Fruit fly (Drosophila melanogaster) whole organism, prepupa: ENCODE data around the gene Bicra.

ENCODE experiments used
- Blimp-1 ChIP-seq: fragments of 200-800 bp; sonication (Bioruptor generic); optimal IDR thresholded peaks from 3 replicates; lab custom pipeline; 2017; ENCODE audit warnings: missing biosample characterization, missing genetic modification characterization, mild to moderate bottlenecking, moderate library complexity, missing genetic modification reagents
- CG10631 ChIP-seq: fragments of 200-800 bp; sonication (Bioruptor generic); optimal IDR thresholded peaks from 2 replicates; lab custom pipeline; 2016; ENCODE audit warnings: missing biosample characterization, missing genetic modification characterization
- CG10669 ChIP-seq: fragments of 200-800 bp; sonication (Bioruptor generic); optimal IDR thresholded peaks from 3 replicates; lab custom pipeline; 2018; ENCODE audit warnings: missing biosample characterization, mild to moderate bottlenecking, missing genetic modification characterization, moderate library complexity
- CG11762 ChIP-seq: fragments of 200-800 bp; sonication (Bioruptor generic); optimal IDR thresholded peaks from 3 replicates; lab custom pipeline; 2016; ENCODE audit warnings: missing biosample characterization, missing genetic modification characterization; ENCODE audit not compliant: insufficient read depth
- CG11902 ChIP-seq: fragments of 200-800 bp; sonication (Bioruptor generic); optimal IDR thresholded peaks from 3 replicates; lab custom pipeline; 2016; ENCODE audit warnings: missing biosample characterization, missing genetic modification characterization
- CG15336 ChIP-seq: fragments of 200-800 bp; sonication (Bioruptor generic); IDR thresholded peaks from 2 replicates; pipeline ENCODE4 v1.3.6; 2022; ENCODE audit warnings: missing biosample characterization, missing genetic modification characterization
- CG16779 ChIP-seq: fragments of 200-800 bp; sonication (Bioruptor generic); optimal IDR thresholded peaks from 3 replicates; lab custom pipeline; 2017; ENCODE audit warnings: missing biosample characterization, mild to moderate bottlenecking, missing genetic modification characterization
- CG3032 ChIP-seq: fragments of 200-800 bp; optimal IDR thresholded peaks from 2 replicates; lab custom pipeline; 2019; ENCODE audit warnings: missing biosample characterization, mild to moderate bottlenecking, missing genetic modification characterization, moderate library complexity
- CG32006 ChIP-seq: fragments of 200-800 bp; sonication (Bioruptor generic); optimal IDR thresholded peaks from 3 replicates; lab custom pipeline; 2017; ENCODE audit warnings: missing biosample characterization, mild to moderate bottlenecking, missing genetic modification characterization
- CG3919 ChIP-seq: fragments of 200-800 bp; sonication (Bioruptor generic); optimal IDR thresholded peaks from 3 replicates; lab custom pipeline; 2016; ENCODE audit warnings: missing biosample characterization, missing genetic modification characterization
- CG4318 ChIP-seq: fragments of 200-800 bp; sonication (Bioruptor generic); optimal IDR thresholded peaks from 3 replicates; lab custom pipeline; 2017; ENCODE audit warnings: missing biosample characterization, mild to moderate bottlenecking, missing genetic modification characterization
- CG6276 ChIP-seq: fragments of 200-800 bp; sonication (Bioruptor generic); optimal IDR thresholded peaks from 2 replicates; lab custom pipeline; 2017; ENCODE audit warnings: missing biosample characterization, mild to moderate bottlenecking, missing genetic modification characterization
- CG6792 ChIP-seq: fragments of 200-800 bp; sonication (Bioruptor generic); optimal IDR thresholded peaks from 3 replicates; lab custom pipeline; 2016; ENCODE audit warnings: missing biosample characterization, missing genetic modification characterization
- CG7368 ChIP-seq: fragments of 200-800 bp; sonication (Bioruptor generic); optimal IDR thresholded peaks from 3 replicates; lab custom pipeline; 2016; ENCODE audit warnings: missing biosample characterization, missing genetic modification characterization
- CG8119 ChIP-seq: fragments of 200-800 bp; sonication (Bioruptor generic); IDR thresholded peaks from 3 replicates; pipeline ENCODE4 v1.3.6; 2022; ENCODE audit warnings: missing biosample characterization, missing genetic modification characterization
- CG8319 ChIP-seq: fragments of 200-800 bp; sonication (Bioruptor generic); optimal IDR thresholded peaks from 3 replicates; lab custom pipeline; 2016; ENCODE audit warnings: missing biosample characterization, missing genetic modification characterization
- Eip75B ChIP-seq: fragments of 200-800 bp; sonication (Bioruptor generic); optimal IDR thresholded peaks from 3 replicates; lab custom pipeline; 2016; ENCODE audit warnings: missing biosample characterization, missing genetic modification characterization
- Eip78C ChIP-seq: fragments of 200-800 bp; sonication (Bioruptor generic); peaks from one replicate; lab custom pipeline; 2016; ENCODE audit warnings: missing biosample characterization, missing genetic modification characterization
- Eip93F ChIP-seq: fragments of 200-800 bp; sonication (Bioruptor generic); optimal IDR thresholded peaks from 2 replicates; lab custom pipeline; 2016; ENCODE audit warnings: missing biosample characterization, mild to moderate bottlenecking, missing genetic modification characterization
- Ets21C ChIP-seq: fragments of 200-800 bp; sonication (Bioruptor generic); optimal IDR thresholded peaks from 3 replicates; lab custom pipeline; 2016; ENCODE audit warnings: missing biosample characterization, missing genetic modification characterization
- Ets96B ChIP-seq: fragments of 200-800 bp; optimal IDR thresholded peaks from 2 replicates; lab custom pipeline; 2019; ENCODE audit warnings: missing biosample characterization, mild to moderate bottlenecking, missing genetic modification characterization, moderate library complexity
- Gug ChIP-seq: fragments of 200-800 bp; sonication (Bioruptor generic); IDR thresholded peaks from 2 replicates; pipeline ENCODE4 v1.3.6; 2022; ENCODE audit warnings: missing biosample characterization, missing genetic modification characterization
- Hr39 ChIP-seq: fragments of 200-800 bp; sonication (Bioruptor generic); optimal IDR thresholded peaks from 2 replicates; lab custom pipeline; 2016; ENCODE audit warnings: missing biosample characterization, missing genetic modification characterization
- Hr4 ChIP-seq: fragments of 200-800 bp; sonication (Bioruptor generic); optimal IDR thresholded peaks from 3 replicates; lab custom pipeline; 2016; ENCODE audit warnings: missing biosample characterization, missing genetic modification characterization
- Lpt ChIP-seq: fragments of 200-800 bp; sonication (Bioruptor generic); optimal IDR thresholded peaks from 3 replicates; lab custom pipeline; 2016; ENCODE audit warnings: missing biosample characterization, missing genetic modification characterization
- Met ChIP-seq: fragments of 200-800 bp; sonication (Bioruptor generic); optimal IDR thresholded peaks from 3 replicates; lab custom pipeline; 2016; ENCODE audit warnings: missing biosample characterization, missing genetic modification characterization
- OdsH ChIP-seq: fragments of 200-800 bp; sonication (Bioruptor generic); optimal IDR thresholded peaks from 3 replicates; lab custom pipeline; 2016; ENCODE audit warnings: missing biosample characterization, missing genetic modification characterization
- Smox ChIP-seq: fragments of 200-800 bp; sonication (Bioruptor generic); optimal IDR thresholded peaks from 3 replicates; lab custom pipeline; 2016; ENCODE audit warnings: missing biosample characterization, missing genetic modification characterization
- Sox102F ChIP-seq: fragments of 200-800 bp; sonication (Bioruptor generic); optimal IDR thresholded peaks from 2 replicates; lab custom pipeline; 2016; ENCODE audit warnings: missing biosample characterization, mild to moderate bottlenecking, missing genetic modification characterization
- Sox14 ChIP-seq: fragments of 200-800 bp; sonication (Bioruptor generic); optimal IDR thresholded peaks from 3 replicates; lab custom pipeline; 2016; ENCODE audit warnings: missing biosample characterization, missing genetic modification characterization
- Sox15 ChIP-seq: fragments of 200-800 bp; sonication (Bioruptor generic); optimal IDR thresholded peaks from 3 replicates; lab custom pipeline; 2016; ENCODE audit warnings: missing biosample characterization, missing genetic modification characterization
- achi ChIP-seq: fragments of 200-800 bp; sonication (Bioruptor generic); optimal IDR thresholded peaks from 3 replicates; lab custom pipeline; 2016; ENCODE audit warnings: missing biosample characterization, missing genetic modification characterization
- acj6 ChIP-seq: fragments of 200-800 bp; sonication (Bioruptor generic); optimal IDR thresholded peaks from 3 replicates; lab custom pipeline; 2016; ENCODE audit warnings: missing biosample characterization, missing genetic modification characterization
- cyc ChIP-seq: fragments of 200-800 bp; sonication (Bioruptor generic); optimal IDR thresholded peaks from 3 replicates; lab custom pipeline; 2016; ENCODE audit warnings: missing biosample characterization, missing genetic modification characterization
- dac ChIP-seq: fragments of 200-800 bp; sonication (Bioruptor generic); optimal IDR thresholded peaks from 2 replicates; lab custom pipeline; 2017; ENCODE audit warnings: missing biosample characterization, mild to moderate bottlenecking, missing genetic modification characterization
- dsx ChIP-seq: fragments of 200-800 bp; optimal IDR thresholded peaks from 3 replicates; lab custom pipeline; 2019; ENCODE audit warnings: missing biosample characterization, mild to moderate bottlenecking, missing genetic modification characterization, moderate library complexity; ENCODE audit not compliant: poor library complexity, severe bottlenecking
- eg ChIP-seq: fragments of 200-800 bp; sonication (Bioruptor generic); IDR thresholded peaks from 3 replicates; pipeline ENCODE4 v1.3.6; 2022; ENCODE audit warnings: missing biosample characterization, missing genetic modification characterization
- esn ChIP-seq: fragments of 200-800 bp; sonication (Bioruptor generic); optimal IDR thresholded peaks from 2 replicates; lab custom pipeline; 2016; ENCODE audit warnings: missing biosample characterization, mild to moderate bottlenecking, missing genetic modification characterization, moderate library complexity
- fd59A ChIP-seq: fragments of 200-800 bp; sonication (Bioruptor generic); optimal IDR thresholded peaks from 2 replicates; lab custom pipeline; 2017; ENCODE audit warnings: missing biosample characterization, mild to moderate bottlenecking, missing genetic modification characterization, missing genetic modification reagents
- fd85E ChIP-seq: fragments of 200-800 bp; sonication (Bioruptor generic); optimal IDR thresholded peaks from 3 replicates; lab custom pipeline; 2016; ENCODE audit warnings: missing biosample characterization, missing genetic modification characterization
- fkh ChIP-seq: fragments of 200-800 bp; sonication (Bioruptor generic); optimal IDR thresholded peaks from 3 replicates; lab custom pipeline; 2017; ENCODE audit warnings: missing biosample characterization, mild to moderate bottlenecking, missing genetic modification characterization, moderate library complexity
- lz ChIP-seq: fragments of 200-800 bp; sonication (Bioruptor generic); optimal IDR thresholded peaks from 3 replicates; lab custom pipeline; 2016; ENCODE audit warnings: missing biosample characterization, missing genetic modification characterization
- net ChIP-seq: fragments of 200-800 bp; sonication (Bioruptor generic); optimal IDR thresholded peaks from 3 replicates; lab custom pipeline; 2016; ENCODE audit warnings: missing biosample characterization, missing genetic modification characterization
- pdm3 ChIP-seq: fragments of 200-800 bp; sonication (Bioruptor generic); optimal IDR thresholded peaks from 3 replicates; lab custom pipeline; 2016; ENCODE audit warnings: missing biosample characterization, missing genetic modification characterization
- salr ChIP-seq, 2 experiments: fragments of 200-800 bp; sonication (Bioruptor generic); optimal IDR thresholded peaks; 3 replicates each; lab custom pipeline; 2016 to 2018; ENCODE audit warnings: missing biosample characterization in 2 of 2, missing genetic modification characterization in 2 of 2, mild to moderate bottlenecking in 1 of 2
- spab ChIP-seq: fragments of 200-800 bp; sonication (Bioruptor generic); optimal IDR thresholded peaks from 2 replicates; lab custom pipeline; 2017; ENCODE audit warnings: missing biosample characterization, mild to moderate bottlenecking, missing genetic modification characterization, missing genetic modification reagents
- ss ChIP-seq, 2 experiments: fragments of 200-800 bp; sonication (Bioruptor generic); optimal IDR thresholded peaks; 2 replicates in 1 of 2; 3 replicates in 1 of 2; lab custom pipeline; 2017 to 2018; ENCODE audit warnings: mild to moderate bottlenecking in 2 of 2, missing biosample characterization in 2 of 2, missing genetic modification characterization in 2 of 2, moderate library complexity in 1 of 2
- svp ChIP-seq: fragments of 200-800 bp; sonication (Bioruptor generic); peaks from one replicate; lab custom pipeline; 2016; ENCODE audit warnings: missing biosample characterization, missing genetic modification characterization
- topi ChIP-seq: fragments of 200-800 bp; sonication (Bioruptor generic); optimal IDR thresholded peaks from 3 replicates; lab custom pipeline; 2016; ENCODE audit warnings: missing biosample characterization, missing genetic modification characterization

Gene Bicra

DNA sequence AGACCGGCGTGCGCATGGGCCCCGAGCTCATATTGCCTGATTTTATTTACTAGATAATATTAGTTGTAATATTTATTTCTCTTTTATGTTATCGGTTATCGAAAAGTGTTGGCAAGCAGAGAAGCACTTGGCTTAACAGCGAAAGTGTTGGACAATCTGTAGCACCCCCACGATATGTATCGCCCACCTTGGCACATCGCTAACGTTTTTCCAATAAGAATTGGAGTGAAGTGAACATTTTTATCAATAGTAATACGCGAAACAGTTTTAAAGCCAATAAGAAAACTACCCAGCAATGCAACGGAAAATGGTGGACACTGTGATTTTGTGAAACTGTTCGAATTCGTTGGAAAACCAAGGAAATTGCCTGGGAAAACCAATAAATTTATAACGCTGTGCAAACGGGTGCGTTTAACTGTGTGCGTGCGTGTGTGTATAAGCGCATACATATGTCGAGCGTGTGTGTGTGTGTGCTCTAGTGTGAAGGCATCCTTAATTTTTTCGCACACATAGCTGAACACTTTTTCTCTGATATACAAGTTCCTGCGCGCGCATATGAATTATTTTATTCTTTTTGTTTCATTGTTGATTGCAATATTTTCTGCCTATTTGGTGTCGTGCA lies 23.8 kb upstream of the Bicra start, which contains the start of the genes Slu7 and Pkc98E (continued):
- TF ChIP-seq Eip75B (peak; percentile 44), Sox15 (peak; percentile 0)

- peak; percentile 29 for TF ChIP-seq net
- peak; percentile 26 for TF ChIP-seq CG6792 (GFP tag; lab: Kevin White, UChicago)
- TF ChIP-seq topi (GFP tag; lab: Kevin White, UChicago) = no peak
- peak; percentile 70 for TF ChIP-seq Eip78C (GFP tag; lab: Kevin White, UChicago)
- TF ChIP-seq pdm3 (GFP tag; lab: Kevin White, UChicago) = no peak
- no peak for TF ChIP-seq CG6276 (GFP tag; lab: Kevin White, UChicago)
- no peak for TF ChIP-seq salr (GFP tag; optimal IDR thresholded peaks at IDR 0.05; lab: Kevin White, UChicago)
- no peak for TF ChIP-seq Gug (GFP tag; lab: Robert Waterston, UW)
- no peak for TF ChIP-seq ss (GFP tag; optimal IDR thresholded peaks at IDR 0.05; lab: Kevin White, UChicago)
- TF ChIP-seq Ets96B = no peak
- TF ChIP-seq fd85E (GFP tag; lab: Kevin White, UChicago) = no peak
- peak; percentile 100 for TF ChIP-seq achi (GFP tag; lab: Kevin White, UChicago)
- TF ChIP-seq esn (GFP tag; lab: Kevin White, UChicago) = peak; percentile 55
- TF ChIP-seq CG11902 = no peak
- no peak; the same call in 2 of the 3 replicates for TF ChIP-seq eg (GFP tag; lab: Robert Waterston, UW)
- TF ChIP-seq Smox (GFP tag; lab: Kevin White, UChicago) = no peak
- no peak for TF ChIP-seq spab (GFP tag; lab: Kevin White, UChicago)
- TF ChIP-seq OdsH = peak; percentile 10
- no peak for TF ChIP-seq dsx (GFP tag; lab: Kevin White, UChicago)
- no peak for TF ChIP-seq CG16779 (tag; lab: Kevin White, UChicago)
- TF ChIP-seq CG3032 (tag; lab: Kevin White, UChicago) = no peak
- no peak for TF ChIP-seq Met (GFP tag; lab: Kevin White, UChicago)
- peak; percentile 48 for TF ChIP-seq fkh (GFP tag; lab: Kevin White, UChicago)
- no peak for TF ChIP-seq Lpt (GFP tag; lab: Kevin White, UChicago)
- peak; percentile 35 for TF ChIP-seq acj6 (GFP tag; lab: Kevin White, UChicago)
- TF ChIP-seq CG11762 (GFP tag; lab: Kevin White, UChicago) = peak; percentile 2
- no peak for TF ChIP-seq CG10669
- TF ChIP-seq fd59A (GFP tag; lab: Kevin White, UChicago) = no peak
- TF ChIP-seq cyc = peak; percentile 35
- TF ChIP-seq dac (GFP tag; lab: Kevin White, UChicago) = no peak
- TF ChIP-seq CG8119 (GFP tag; lab: Robert Waterston, UW) = 0 out of 3 replicates have a peak, but pooled peaks have one; percentile 15
- peak; percentile 85 for TF ChIP-seq Sox14 (GFP tag; lab: Kevin White, UChicago)
- TF ChIP-seq Hr4 = peak; percentile 30
- TF ChIP-seq CG4318 (GFP tag; lab: Kevin White, UChicago) = no peak
- no peak for TF ChIP-seq CG3919 (GFP tag; lab: Kevin White, UChicago)
- TF ChIP-seq CG15336 = no peak
- TF ChIP-seq Hr39 = peak; percentile 64
- no peak for TF ChIP-seq CG10631 (GFP tag; lab: Kevin White, UChicago)
- peak; percentile 40 for TF ChIP-seq lz (GFP tag; lab: Kevin White, UChicago)
- TF ChIP-seq CG8319 = peak; percentile 10
- no peak for TF ChIP-seq Blimp-1 (GFP tag; lab: Kevin White, UChicago)
- no peak for TF ChIP-seq Sox102F (GFP tag; lab: Kevin White, UChicago)
- TF ChIP-seq CG7368 = no peak
- peak; percentile 27 for TF ChIP-seq Ets21C (GFP tag; lab: Kevin White, UChicago)
- TF ChIP-seq svp = no peak
- peak; percentile 48 for TF ChIP-seq CG32006 (GFP tag; lab: Kevin White, UChicago)
- no peak for TF ChIP-seq Eip93F
Observed at dm6 chr3R:29039704-29040430, 23.0 kb upstream of the Bicra start.
